Fruit fly (Drosophila melanogaster): ENCODE data around the gene CG16711.

DNA sequence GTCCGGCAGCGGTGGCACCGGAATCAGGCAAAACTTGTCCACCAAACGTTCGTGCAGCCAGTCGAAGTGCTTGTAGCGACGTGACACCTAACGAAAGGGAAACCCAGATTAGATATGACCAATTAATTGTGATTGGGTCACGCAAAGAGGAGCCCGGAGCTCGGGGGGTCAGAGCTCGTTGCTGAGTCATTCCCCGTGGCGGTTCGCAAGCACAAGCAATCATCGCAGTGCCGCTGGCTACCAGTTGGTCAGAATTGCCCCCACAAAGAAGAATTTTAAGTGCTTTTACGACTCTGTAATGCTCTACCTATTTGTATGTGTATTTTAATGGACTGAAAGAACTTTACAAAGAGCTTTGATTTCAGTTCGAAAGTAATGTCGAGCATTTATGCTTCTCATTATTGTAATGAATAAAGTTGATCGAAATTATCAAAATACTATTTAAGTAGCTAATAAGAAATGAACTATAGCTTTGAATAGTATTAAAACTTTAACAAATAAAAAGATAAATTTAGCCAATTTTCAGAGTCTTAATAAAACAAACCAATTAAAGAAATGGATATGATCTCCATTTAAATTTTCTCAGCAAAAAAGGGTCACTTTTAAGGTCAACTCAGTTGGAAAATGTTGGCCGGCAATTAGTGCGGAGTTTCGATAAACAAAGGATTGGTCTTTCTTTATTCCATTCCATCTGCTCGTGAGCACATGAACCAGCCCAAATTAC is 8.1 kb downstream of the CG16711 start:
- TF ChIP-seq CG8478 (optimal IDR thresholded peaks at IDR 0.05) (no peak), CTCF (optimal IDR thresholded peaks at IDR 0.05) (no peak)
